Worm (Caenorhabditis elegans) whole organism, mixed stage, embryonic: ENCODE results near the gene mccc-2.

ENCODE experiments used
- blmp-1 ChIP-seq: fragments of 150-350 bp; optimal IDR thresholded peaks from 2 replicates; lab custom pipeline; 2014; ENCODE audit warnings: missing biosample characterization, missing genetic modification characterization
- nhr-28 ChIP-seq: fragments of 150-350 bp; optimal IDR thresholded peaks from 2 replicates; lab custom pipeline; 2014; ENCODE audit warnings: missing biosample characterization, missing genetic modification characterization
- ztf-11 ChIP-seq: fragments of 150-350 bp; optimal IDR thresholded peaks from 2 replicates; lab custom pipeline; 2014; ENCODE audit warnings: missing biosample characterization, missing genetic modification characterization

ce11 chrIII:9045838-9046237 is 43.3 kb downstream of the mccc-2 start, which contains the start of gene R107.2:
- TF ChIP-seq blmp-1 (no peak), ztf-11 (tag; lab: Kevin White, UChicago) (no peak), nhr-28 (no peak)
